Worm (Caenorhabditis elegans) whole organism, late embryonic: ENCODE measurements around the gene apm-3.

ENCODE experiments used
- ama-1 ChIP-seq: fragments of 150-350 bp; optimal IDR thresholded peaks from 2 replicates; lab custom pipeline; 2014
- ceh-9 ChIP-seq: sonication (generic microtip); optimal IDR thresholded peaks from 2 replicates; lab custom pipeline; 2016; ENCODE audit warnings: mild to moderate bottlenecking, missing genetic modification characterization, inconsistent platforms, missing compliant biosample characterization
- dve-1 ChIP-seq: sonication (generic microtip); optimal IDR thresholded peaks from 2 replicates; lab custom pipeline; 2017; ENCODE audit warnings: antibody characterized with exemption, mild to moderate bottlenecking, missing genetic modification characterization, missing compliant biosample characterization
- elt-2 ChIP-seq: sonication (generic microtip); optimal IDR thresholded peaks from 2 replicates; lab custom pipeline; 2016; ENCODE audit warnings: missing genetic modification reagents, missing genetic modification characterization, missing compliant biosample characterization
- hlh-13 ChIP-seq: fragments of 200-800 bp; sonication (Bioruptor generic); optimal IDR thresholded peaks from 2 replicates; lab custom pipeline; 2018; ENCODE audit warnings: mild to moderate bottlenecking, missing genetic modification characterization, missing compliant biosample characterization
- pros-1 ChIP-seq: fragments of 150-350 bp; optimal IDR thresholded peaks from 2 replicates; lab custom pipeline; 2014; ENCODE audit warnings: missing biosample characterization, missing genetic modification reagents, missing genetic modification characterization
- tbx-2 ChIP-seq: sonication (generic microtip); optimal IDR thresholded peaks from 2 replicates; lab custom pipeline; 2016; ENCODE audit warnings: missing genetic modification characterization, missing compliant biosample characterization
- unc-86 ChIP-seq: sonication (generic microtip); optimal IDR thresholded peaks from 2 replicates; lab custom pipeline; 2016; ENCODE audit warnings: missing genetic modification characterization, missing compliant biosample characterization

- TF ChIP-seq hlh-13 (no peak), tbx-2 (no peak), pros-1 (tag; lab: Kevin White, UChicago) (no peak), unc-86 (tag; lab: Kevin White, UChicago) (no peak), elt-2 (tag; lab: Kevin White, UChicago) (no peak), ama-1 (no peak), ceh-9 (no peak), dve-1 (tag; lab: Kevin White, UChicago) (no peak)
Measured at ce11 chrX:947885-948284, 6.9 kb upstream of the apm-3 start.
